Worm (Caenorhabditis elegans) whole organism, early embryonic: ENCODE data around the gene sec-61.A.

ENCODE experiments used
- F13C5.2 ChIP-seq: sonication (generic microtip); optimal IDR thresholded peaks from 2 replicates; lab custom pipeline; 2017; ENCODE audit warnings: mild to moderate bottlenecking, missing genetic modification characterization, inconsistent platforms, missing compliant biosample characterization
- aly-1 ChIP-seq: sonication (generic microtip); optimal IDR thresholded peaks from 2 replicates; lab custom pipeline; 2016; ENCODE audit warnings: missing genetic modification characterization, missing compliant biosample characterization
- ama-1 ChIP-seq: fragments of 150-350 bp; optimal IDR thresholded peaks from 2 replicates; lab custom pipeline; 2014
- ceh-13 ChIP-seq: fragments of 200-800 bp; sonication (Bioruptor generic); optimal IDR thresholded peaks from 2 replicates; lab custom pipeline; 2018; ENCODE audit warnings: mild to moderate bottlenecking, missing genetic modification characterization, missing compliant biosample characterization
- ceh-36 ChIP-seq: sonication (generic microtip); optimal IDR thresholded peaks from 2 replicates; lab custom pipeline; 2016; ENCODE audit warnings: missing genetic modification characterization, inconsistent platforms, missing compliant biosample characterization
- ets-7 ChIP-seq: sonication (generic microtip); optimal IDR thresholded peaks from 2 replicates; lab custom pipeline; 2016; ENCODE audit warnings: missing genotype, missing genetic modification characterization, missing compliant biosample characterization
- flt-1 ChIP-seq: fragments of 200-800 bp; sonication (Bioruptor generic); IDR thresholded peaks from 2 replicates; pipeline ENCODE4 v1.3.6; 2022; ENCODE audit warnings: missing genetic modification characterization, missing compliant biosample characterization
- hmbx-1 ChIP-seq: sonication (generic microtip); optimal IDR thresholded peaks from 2 replicates; lab custom pipeline; 2016; ENCODE audit warnings: mild to moderate bottlenecking, missing genetic modification characterization, missing compliant biosample characterization
- hmg-4 ChIP-seq: fragments of 200-800 bp; sonication (Bioruptor generic); optimal IDR thresholded peaks from 2 replicates; lab custom pipeline; 2018; ENCODE audit warnings: mild to moderate bottlenecking, missing genetic modification characterization, missing compliant biosample characterization
- hnd-1 ChIP-seq: sonication (generic microtip); optimal IDR thresholded peaks from 2 replicates; lab custom pipeline; 2016; ENCODE audit warnings: missing genetic modification characterization, missing compliant biosample characterization
- pes-1 ChIP-seq: fragments of 200-800 bp; sonication (Bioruptor generic); IDR thresholded peaks from 2 replicates; pipeline ENCODE4 v1.3.6; 2022; ENCODE audit warnings: missing genetic modification reagents, missing genetic modification characterization, missing compliant biosample characterization
- tbx-11 ChIP-seq: fragments of 200-800 bp; sonication (Bioruptor generic); IDR thresholded peaks from 2 replicates; pipeline ENCODE4 v1.3.6; 2022; ENCODE audit warnings: missing genetic modification characterization, missing compliant biosample characterization
- tbx-37 ChIP-seq: fragments of 200-800 bp; sonication (Bioruptor generic); conservative IDR thresholded peaks from 2 replicates; pipeline ENCODE4 v1.3.6; 2022; ENCODE audit warnings: missing genetic modification reagents, missing genetic modification characterization, missing compliant biosample characterization
- tra-4 ChIP-seq: sonication (generic microtip); optimal IDR thresholded peaks from 2 replicates; lab custom pipeline; 2017; ENCODE audit warnings: missing genetic modification characterization, missing compliant biosample characterization

DNA sequence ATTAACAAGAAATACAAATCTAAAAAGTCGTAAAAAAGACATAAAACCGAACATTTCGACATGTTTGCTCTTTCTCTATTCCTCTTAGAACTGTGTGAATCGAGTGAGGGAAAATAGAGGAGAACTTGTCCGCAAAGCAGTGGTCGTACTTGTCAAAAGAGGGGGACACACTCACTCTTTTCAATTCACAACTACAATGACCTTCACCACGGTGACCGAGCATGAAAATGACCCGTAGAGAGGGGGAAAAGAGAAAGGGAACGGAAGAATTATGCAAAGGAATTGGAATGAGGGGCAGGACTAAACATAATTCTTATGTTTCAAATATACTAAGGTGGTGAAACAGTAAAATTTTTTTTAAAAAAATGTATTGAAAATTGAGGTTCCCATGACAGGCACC lies 8.5 kb upstream of the sec-61.A start:
- no peak for TF ChIP-seq ama-1 (lab: Kevin White, UChicago)
- no peak for TF ChIP-seq ets-7
- TF ChIP-seq flt-1 (GFP tag; lab: Robert Waterston, UW): no peak
- no peak for TF ChIP-seq hmg-4 (GFP tag; lab: Kevin White, UChicago)
- no peak for TF ChIP-seq tbx-37 (GFP tag; lab: Robert Waterston, UW)
- TF ChIP-seq hmbx-1 (tag; lab: Kevin White, UChicago): no peak
- TF ChIP-seq pes-1 (GFP tag; lab: Robert Waterston, UW): no peak
- TF ChIP-seq hnd-1: no peak
- no peak for TF ChIP-seq tbx-11 (GFP tag; lab: Robert Waterston, UW)
- no peak for TF ChIP-seq ceh-36 (tag; lab: Kevin White, UChicago)
- TF ChIP-seq aly-1 (tag; lab: Kevin White, UChicago): no peak
- TF ChIP-seq tra-4 (tag; lab: Kevin White, UChicago): no peak
- no peak for TF ChIP-seq ceh-13 (GFP tag; lab: Kevin White, UChicago)
- TF ChIP-seq F13C5.2 (tag; lab: Kevin White, UChicago): no peak
